Worm (Caenorhabditis elegans) whole organism, mixed stage, embryonic: Measurements from ENCODE around the gene sre-13.

Experiments used
- M03D4.4 ChIP-seq: sonication (generic microtip); optimal IDR thresholded peaks from 2 replicates; lab custom pipeline; 2017; ENCODE audit warnings: mild to moderate bottlenecking, missing genetic modification characterization, missing compliant biosample characterization
- bed-3 ChIP-seq: fragments of 200-800 bp; sonication (Bioruptor generic); optimal IDR thresholded peaks from 3 replicates; lab custom pipeline; 2018; ENCODE audit warnings: mild to moderate bottlenecking, missing genetic modification characterization, moderate library complexity, missing compliant biosample characterization
- blmp-1 ChIP-seq: fragments of 150-350 bp; optimal IDR thresholded peaks from 2 replicates; lab custom pipeline; 2014; ENCODE audit warnings: missing biosample characterization, missing genetic modification characterization
- ceh-39 ChIP-seq: fragments of 150-350 bp; optimal IDR thresholded peaks from 2 replicates; lab custom pipeline; 2014; ENCODE audit warnings: missing biosample characterization, missing genetic modification characterization
- ceh-43 ChIP-seq: fragments of 200-800 bp; sonication (Bioruptor generic); optimal IDR thresholded peaks from 2 replicates; lab custom pipeline; 2018; ENCODE audit warnings: mild to moderate bottlenecking, missing genetic modification characterization, moderate library complexity, missing compliant biosample characterization
- ceh-83 ChIP-seq: fragments of 200-800 bp; sonication (Bioruptor generic); optimal IDR thresholded peaks from 2 replicates; lab custom pipeline; 2018; ENCODE audit warnings: mild to moderate bottlenecking, missing genetic modification characterization, missing compliant biosample characterization
- ces-1 ChIP-seq: fragments of 150-350 bp; optimal IDR thresholded peaks from 2 replicates; lab custom pipeline; 2014; ENCODE audit warnings: missing biosample characterization, missing genetic modification reagents, missing genetic modification characterization
- drap-1 ChIP-seq: fragments of 200-800 bp; sonication (Bioruptor generic); optimal IDR thresholded peaks from 3 replicates; lab custom pipeline; 2018; ENCODE audit warnings: mild to moderate bottlenecking, missing genetic modification characterization, missing compliant biosample characterization
- elt-1 ChIP-seq: sonication (generic microtip); optimal IDR thresholded peaks from 2 replicates; lab custom pipeline; 2017; ENCODE audit warnings: missing genetic modification characterization, mild to moderate bottlenecking, missing compliant biosample characterization, antibody characterized with exemption, moderate library complexity, borderline replicate concordance; ENCODE audit not compliant: insufficient read depth
- elt-3 ChIP-seq: fragments of 150-350 bp; optimal IDR thresholded peaks from 2 replicates; lab custom pipeline; 2014; ENCODE audit warnings: missing biosample characterization, missing genetic modification characterization
- flh-1 ChIP-seq: fragments of 200-800 bp; sonication (Bioruptor generic); optimal IDR thresholded peaks from 2 replicates; lab custom pipeline; 2018; ENCODE audit warnings: mild to moderate bottlenecking, missing genetic modification characterization, moderate library complexity, missing compliant biosample characterization
- ham-2 ChIP-seq: fragments of 200-800 bp; sonication (Bioruptor generic); optimal IDR thresholded peaks from 2 replicates; lab custom pipeline; 2018; ENCODE audit warnings: mild to moderate bottlenecking, missing genetic modification characterization, missing compliant biosample characterization
- hlh-1 ChIP-seq: fragments of 150-350 bp; optimal IDR thresholded peaks from 2 replicates; lab custom pipeline; 2014; ENCODE audit warnings: missing biosample characterization, missing genetic modification reagents, missing genetic modification characterization
- lin-13 ChIP-seq: fragments of 150-350 bp; optimal IDR thresholded peaks from 2 replicates; lab custom pipeline; 2014; ENCODE audit warnings: missing biosample characterization, missing genetic modification characterization
- lin-32 ChIP-seq: fragments of 200-800 bp; sonication (Bioruptor generic); optimal IDR thresholded peaks from 2 replicates; lab custom pipeline; 2018; ENCODE audit warnings: mild to moderate bottlenecking, missing genetic modification characterization, missing compliant biosample characterization
- mab-5 ChIP-seq: fragments of 150-350 bp; optimal IDR thresholded peaks from 2 replicates; lab custom pipeline; 2014; ENCODE audit warnings: missing biosample characterization, missing genetic modification characterization
- mep-1 ChIP-seq: fragments of 150-350 bp; optimal IDR thresholded peaks from 2 replicates; lab custom pipeline; 2017; ENCODE audit warnings: missing biosample characterization, missing genetic modification reagents, missing genetic modification characterization, inconsistent platforms
- mls-2 ChIP-seq: sonication (generic microtip); optimal IDR thresholded peaks from 2 replicates; lab custom pipeline; 2016; ENCODE audit warnings: mild to moderate bottlenecking, missing genetic modification characterization, moderate library complexity, missing compliant biosample characterization
- nhr-2 ChIP-seq: fragments of 150-350 bp; optimal IDR thresholded peaks from 2 replicates; lab custom pipeline; 2014; ENCODE audit warnings: missing biosample characterization, missing genetic modification characterization
- nhr-237 ChIP-seq: fragments of 150-350 bp; optimal IDR thresholded peaks from 2 replicates; lab custom pipeline; 2014; ENCODE audit warnings: missing biosample characterization, missing genetic modification characterization
- nhr-28 ChIP-seq: fragments of 150-350 bp; optimal IDR thresholded peaks from 2 replicates; lab custom pipeline; 2014; ENCODE audit warnings: missing biosample characterization, missing genetic modification characterization
- nhr-76 ChIP-seq: sonication (generic microtip); optimal IDR thresholded peaks from 2 replicates; lab custom pipeline; 2017; ENCODE audit warnings: missing biosample characterization, missing genetic modification characterization
- pha-4 ChIP-seq: fragments of 150-350 bp; optimal IDR thresholded peaks from 2 replicates; lab custom pipeline; 2018; ENCODE audit warnings: missing biosample characterization, missing genetic modification reagents, missing genetic modification characterization
- sem-2 ChIP-seq: fragments of 200-800 bp; sonication (Bioruptor generic); optimal IDR thresholded peaks from 2 replicates; lab custom pipeline; 2018; ENCODE audit warnings: mild to moderate bottlenecking, missing genetic modification characterization, missing compliant biosample characterization
- snpc-4 ChIP-seq: fragments of 150-350 bp; optimal IDR thresholded peaks from 2 replicates; lab custom pipeline; 2014; ENCODE audit warnings: missing biosample characterization, missing genetic modification characterization
- sptf-1 ChIP-seq: sonication (generic microtip); optimal IDR thresholded peaks from 2 replicates; lab custom pipeline; 2017; ENCODE audit warnings: mild to moderate bottlenecking, missing genetic modification characterization, moderate library complexity, missing compliant biosample characterization
- tbx-8 ChIP-seq: fragments of 200-800 bp; sonication (Bioruptor generic); optimal IDR thresholded peaks from 2 replicates; lab custom pipeline; 2018; ENCODE audit warnings: mild to moderate bottlenecking, missing genetic modification characterization, moderate library complexity, missing compliant biosample characterization
- unc-120 ChIP-seq: sonication (generic microtip); optimal IDR thresholded peaks from 2 replicates; lab custom pipeline; 2017; ENCODE audit warnings: missing genetic modification characterization, missing compliant biosample characterization; ENCODE audit not compliant: poor library complexity, severe bottlenecking
- unc-39 ChIP-seq: fragments of 150-350 bp; optimal IDR thresholded peaks from 2 replicates; lab custom pipeline; 2014; ENCODE audit warnings: missing biosample characterization, missing genetic modification characterization
- zip-8 ChIP-seq: fragments of 150-350 bp; optimal IDR thresholded peaks from 2 replicates; lab custom pipeline; 2014; ENCODE audit warnings: missing biosample characterization, missing genetic modification characterization
- ztf-11 ChIP-seq: fragments of 150-350 bp; optimal IDR thresholded peaks from 2 replicates; lab custom pipeline; 2014; ENCODE audit warnings: missing biosample characterization, missing genetic modification characterization

sre-13 gene

DNA sequence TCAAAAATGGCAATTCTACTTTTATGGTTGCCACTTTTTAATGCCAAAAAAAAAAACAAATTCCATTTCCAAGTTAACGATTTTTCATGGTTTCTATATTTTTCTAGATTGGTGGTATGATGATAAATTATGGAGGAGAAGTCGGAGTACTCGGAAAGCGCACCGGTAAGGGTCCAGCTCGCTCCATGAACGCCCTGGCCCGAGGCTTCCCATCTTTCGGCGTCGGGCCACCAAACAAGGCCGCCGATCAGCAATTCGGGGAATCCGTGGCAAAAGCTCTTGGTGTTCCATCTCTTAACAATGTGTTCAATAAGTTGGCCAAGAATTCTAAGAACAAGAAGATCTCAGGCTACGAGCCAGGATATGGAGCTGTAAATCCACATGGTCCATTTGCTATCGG, 2.6 kb downstream of the sre-13 start:
- TF ChIP-seq ceh-83 (GFP tag; lab: Kevin White, UChicago) (no peak), unc-39 (no peak), flh-1 (no peak), M03D4.4 (tag; lab: Kevin White, UChicago) (no peak), snpc-4 (tag; lab: Kevin White, UChicago) (no peak), hlh-1 (tag; lab: Kevin White, UChicago) (no peak), tbx-8 (GFP tag; lab: Kevin White, UChicago) (no peak), ceh-43 (GFP tag; lab: Kevin White, UChicago) (no peak), ztf-11 (tag; lab: Kevin White, UChicago) (no peak), elt-3 (no peak), sptf-1 (no peak), pha-4 (tag; lab: Kevin White, UChicago) (no peak)

DNA sequence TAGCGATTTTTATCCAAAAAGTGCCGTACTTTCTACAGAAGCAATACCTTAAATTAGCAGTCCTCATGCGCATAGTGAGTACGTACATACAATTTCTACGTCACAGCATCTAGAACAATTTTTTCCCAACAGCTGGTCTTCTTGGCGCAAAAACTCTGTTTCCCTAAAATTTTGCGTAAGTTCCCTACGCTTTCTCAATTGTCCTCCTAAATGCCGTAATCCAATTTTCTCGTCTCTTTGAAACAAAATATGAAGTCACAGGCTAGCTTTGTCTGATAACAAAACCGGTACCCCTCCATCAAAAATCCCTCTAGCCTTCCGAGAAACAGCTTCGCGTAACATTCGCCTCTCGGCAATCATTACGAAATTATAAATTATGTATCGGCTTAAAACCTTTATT, 3.8 kb downstream of the sre-13 start, which contains the start of gene C38C6.3:
Gene C38C6.3 (plus strand): TSS at position 301 of the 400 bp plus-strand sequence.
- TF ChIP-seq unc-39: no peak
- no peak for TF ChIP-seq nhr-28 (tag; lab: Kevin White, UChicago)
- no peak for TF ChIP-seq bed-3 (GFP tag; lab: Kevin White, UChicago)
- TF ChIP-seq nhr-76 (tag; lab: Kevin White, UChicago): no peak
- no peak for TF ChIP-seq hlh-1 (tag; lab: Kevin White, UChicago)
- TF ChIP-seq unc-120 (tag; lab: Kevin White, UChicago): no peak
- no peak for TF ChIP-seq pha-4 (tag; lab: Kevin White, UChicago)
- TF ChIP-seq flh-1: no peak
- no peak for TF ChIP-seq mls-2 (tag; lab: Kevin White, UChicago)
- TF ChIP-seq sem-2: no peak
- TF ChIP-seq ceh-39 (tag; lab: Kevin White, UChicago): no peak
- no peak for TF ChIP-seq lin-32
- TF ChIP-seq lin-13 (tag; lab: Kevin White, UChicago): no peak
- TF ChIP-seq drap-1 (GFP tag; lab: Kevin White, UChicago): no peak
- no peak for TF ChIP-seq nhr-237 (tag; lab: Kevin White, UChicago)

DNA sequence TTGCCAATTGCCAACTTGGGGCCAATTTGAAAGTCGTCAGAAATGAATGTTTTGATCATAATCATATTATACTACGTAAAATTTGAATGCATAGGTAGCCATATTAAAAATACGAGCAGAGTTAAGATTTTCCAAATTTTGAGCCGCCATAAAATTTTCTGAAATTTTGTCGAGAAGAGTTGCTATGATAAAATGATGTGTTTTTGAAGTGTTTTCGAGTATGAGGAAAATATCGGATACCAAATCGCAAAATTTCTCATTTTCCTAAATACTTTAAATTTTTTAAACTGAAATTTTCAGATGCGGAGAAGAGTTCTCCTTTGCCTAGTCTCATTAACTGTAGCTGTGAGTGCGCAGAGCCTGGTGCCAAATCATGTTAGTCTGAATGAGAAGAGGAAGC, 9.3 kb downstream of the sre-13 start, which contains the start of gene tag-297:
Gene tag-297 (plus strand): TSS at position 301 of the 400 bp plus-strand sequence.
- no peak for TF ChIP-seq ces-1 (GFP tag; lab: Kevin White, UChicago)
- TF ChIP-seq mab-5 (tag; lab: Kevin White, UChicago): no peak
- no peak for TF ChIP-seq mep-1 (tag; lab: Kevin White, UChicago)
- no peak for TF ChIP-seq zip-8 (tag; lab: Kevin White, UChicago)
- TF ChIP-seq mls-2 (tag; lab: Kevin White, UChicago): no peak
- TF ChIP-seq elt-1 (tag; lab: Kevin White, UChicago): no peak
- TF ChIP-seq flh-1: no peak
- no peak for TF ChIP-seq nhr-237 (tag; lab: Kevin White, UChicago)
- TF ChIP-seq unc-39: no peak
- TF ChIP-seq unc-120 (tag; lab: Kevin White, UChicago): no peak
- no peak for TF ChIP-seq blmp-1 (tag; lab: Kevin White, UChicago)
- no peak for TF ChIP-seq nhr-2 (tag; lab: Kevin White, UChicago)
- no peak for TF ChIP-seq bed-3 (GFP tag; lab: Kevin White, UChicago)
- TF ChIP-seq ztf-11 (tag; lab: Kevin White, UChicago): no peak
- TF ChIP-seq, all 35 proteins: peak for 0

ce11 chrII:14626883-14627282, 9.8 kb downstream of the sre-13 start:
- TF ChIP-seq blmp-1 (tag; lab: Kevin White, UChicago) (peak; percentile 7), snpc-4 (tag; lab: Kevin White, UChicago) (no peak), drap-1 (GFP tag; lab: Kevin White, UChicago) (no peak)

DNA sequence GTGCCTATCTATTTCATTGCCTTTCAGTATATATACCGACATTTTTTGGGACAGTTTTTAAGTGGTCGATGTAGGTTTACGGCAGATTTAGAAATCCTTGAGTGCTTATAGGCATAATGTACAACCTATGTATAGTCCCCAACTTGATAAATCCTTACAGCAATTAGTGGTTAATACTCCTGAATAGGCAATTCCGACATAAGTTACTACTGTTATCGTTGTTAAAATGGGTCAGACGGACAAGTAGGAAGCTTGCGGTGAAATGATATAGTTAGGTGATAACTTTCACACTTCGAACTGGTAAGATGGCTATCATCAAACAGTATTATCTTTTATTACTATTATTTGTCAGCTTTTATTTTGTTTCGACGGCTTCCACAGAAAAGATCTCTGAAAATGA, 13.9 kb downstream of the sre-13 start, which contains the start of gene mltn-10:
Gene mltn-10 (plus strand): TSS at position 301 of the 400 bp plus-strand sequence.
- TF ChIP-seq blmp-1 (tag; lab: Kevin White, UChicago) (no peak), elt-1 (tag; lab: Kevin White, UChicago) (no peak), ham-2 (GFP tag; lab: Kevin White, UChicago) (no peak), ces-1 (GFP tag; lab: Kevin White, UChicago) (no peak)
